Fruit fly (Drosophila melanogaster) whole organism, pupa: Measurements from ENCODE around the gene JIL-1.

ENCODE experiments used
- CG10348 ChIP-seq: fragments of 200-800 bp; sonication (Bioruptor generic); IDR thresholded peaks from 2 replicates; pipeline ENCODE4 v1.3.6; 2022; ENCODE audit warnings: missing biosample characterization, missing genetic modification characterization
- CG12605 ChIP-seq: fragments of 200-800 bp; sonication (Bioruptor generic); IDR thresholded peaks from 2 replicates; pipeline ENCODE4 v1.3.6; 2022; ENCODE audit warnings: missing biosample characterization, missing genetic modification characterization
- CG13204 ChIP-seq: fragments of 200-800 bp; sonication (Bioruptor generic); optimal IDR thresholded peaks from 2 replicates; lab custom pipeline; 2018; ENCODE audit warnings: missing biosample characterization, mild to moderate bottlenecking, missing genetic modification characterization, moderate library complexity
- CG14655 ChIP-seq: fragments of 200-800 bp; sonication (Bioruptor generic); optimal IDR thresholded peaks from 3 replicates; lab custom pipeline; 2017; ENCODE audit warnings: mild to moderate bottlenecking, missing biosample characterization, missing genetic modification reagents, missing genetic modification characterization
- CG15710 ChIP-seq: fragments of 200-800 bp; sonication (Bioruptor generic); optimal IDR thresholded peaks from 2 replicates; lab custom pipeline; 2018; ENCODE audit warnings: missing biosample characterization, mild to moderate bottlenecking, missing genetic modification characterization, moderate library complexity
- CG17806 ChIP-seq: fragments of 200-800 bp; sonication (Bioruptor generic); optimal IDR thresholded peaks from 2 replicates; lab custom pipeline; 2018; ENCODE audit warnings: missing biosample characterization, mild to moderate bottlenecking, missing genetic modification characterization, moderate library complexity
- CG32121 ChIP-seq: fragments of 200-800 bp; sonication (Bioruptor generic); IDR thresholded peaks from 2 replicates; pipeline ENCODE4 v1.3.6; 2022; ENCODE audit warnings: missing biosample characterization, missing genetic modification characterization
- CG34367 ChIP-seq: fragments of 200-800 bp; sonication (Bioruptor generic); optimal IDR thresholded peaks from 2 replicates; lab custom pipeline; 2018; ENCODE audit warnings: missing biosample characterization, mild to moderate bottlenecking, missing genetic modification characterization
- CG4496 ChIP-seq: fragments of 200-800 bp; sonication (Bioruptor generic); IDR thresholded peaks from 3 replicates; pipeline ENCODE4 v1.3.6; 2022; ENCODE audit warnings: missing biosample characterization, missing genetic modification characterization
- CG8159 ChIP-seq: fragments of 200-800 bp; sonication (Bioruptor generic); optimal IDR thresholded peaks from 3 replicates; lab custom pipeline; 2018; ENCODE audit warnings: missing biosample characterization, mild to moderate bottlenecking, missing genetic modification characterization, moderate library complexity
- CG8301 ChIP-seq: fragments of 200-800 bp; sonication (Bioruptor generic); optimal IDR thresholded peaks from 2 replicates; lab custom pipeline; 2018; ENCODE audit warnings: missing biosample characterization, mild to moderate bottlenecking, missing genetic modification characterization
- CG9948 ChIP-seq: fragments of 200-800 bp; sonication (Bioruptor generic); optimal IDR thresholded peaks from 2 replicates; lab custom pipeline; 2018; ENCODE audit warnings: missing biosample characterization, mild to moderate bottlenecking, missing genetic modification characterization, moderate library complexity
- D1 ChIP-seq: fragments of 200-800 bp; sonication (Bioruptor generic); optimal IDR thresholded peaks from 2 replicates; lab custom pipeline; 2018; ENCODE audit warnings: missing biosample characterization, mild to moderate bottlenecking, missing genetic modification characterization, moderate library complexity
- EcR ChIP-seq: fragments of 200-800 bp; sonication (Bioruptor generic); optimal IDR thresholded peaks from 3 replicates; lab custom pipeline; 2019; ENCODE audit warnings: missing biosample characterization, missing genetic modification characterization, mild to moderate bottlenecking, moderate library complexity, missing genetic modification reagents
- Ets98B ChIP-seq: fragments of 200-800 bp; sonication (Bioruptor generic); IDR thresholded peaks from 2 replicates; pipeline ENCODE4 v1.3.6; 2022; ENCODE audit warnings: missing biosample characterization, missing genetic modification characterization
- Pif1A ChIP-seq: fragments of 200-800 bp; sonication (Bioruptor generic); optimal IDR thresholded peaks from 3 replicates; lab custom pipeline; 2016; ENCODE audit warnings: missing biosample characterization, missing genetic modification characterization
- Pif1B ChIP-seq: fragments of 200-800 bp; sonication (Bioruptor generic); optimal IDR thresholded peaks from 3 replicates; lab custom pipeline; 2016; ENCODE audit warnings: missing biosample characterization, missing genetic modification characterization
- Snoo ChIP-seq: fragments of 200-800 bp; sonication (Bioruptor generic); optimal IDR thresholded peaks from 3 replicates; lab custom pipeline; 2017; ENCODE audit warnings: missing biosample characterization, mild to moderate bottlenecking, missing genetic modification characterization, inconsistent platforms
- fd96Ca ChIP-seq: fragments of 200-800 bp; sonication (Bioruptor generic); IDR thresholded peaks from 3 replicates; pipeline ENCODE4 v1.3.6; 2022; ENCODE audit warnings: missing biosample characterization, missing genetic modification characterization
- gl ChIP-seq: fragments of 200-800 bp; sonication (Bioruptor generic); optimal IDR thresholded peaks from 2 replicates; lab custom pipeline; 2018; ENCODE audit warnings: missing biosample characterization, mild to moderate bottlenecking, missing genetic modification characterization
- rn ChIP-seq: fragments of 200-800 bp; sonication (Bioruptor generic); IDR thresholded peaks from 2 replicates; pipeline ENCODE4 v1.3.6; 2022; ENCODE audit warnings: missing biosample characterization, missing genetic modification characterization

JIL-1 gene

DNA sequence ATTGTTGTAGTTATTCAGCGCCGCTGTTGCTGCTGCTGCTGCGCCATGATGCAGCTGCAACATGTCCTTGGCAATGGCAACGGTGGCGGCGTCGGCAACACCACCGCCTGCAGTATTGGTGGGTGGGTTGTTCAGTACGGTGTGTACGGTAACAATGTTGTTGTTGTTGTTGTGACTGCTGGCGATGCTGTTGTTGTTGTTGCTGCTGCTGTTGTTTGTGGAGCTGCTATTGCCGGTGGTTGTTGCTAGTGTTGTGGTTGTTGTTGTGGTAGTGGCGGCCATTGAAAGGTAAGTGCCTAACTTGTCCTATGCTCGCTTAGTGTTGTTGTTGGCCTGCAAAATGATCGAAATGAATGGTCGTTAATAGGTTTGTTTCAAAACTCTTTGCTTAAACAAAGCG lies 24.7 kb upstream of the JIL-1 start:
- no peak for TF ChIP-seq gl
- TF ChIP-seq D1 (tag; lab: Kevin White, UChicago) = no peak
- TF ChIP-seq CG8301 (tag; lab: Kevin White, UChicago) = no peak
- no peak for TF ChIP-seq Snoo
- no peak for TF ChIP-seq CG15710 (tag; lab: Kevin White, UChicago)
- TF ChIP-seq CG12605 (GFP tag; lab: Robert Waterston, UW) = no peak
- no peak for TF ChIP-seq Pif1B (GFP tag; lab: Kevin White, UChicago)
- no peak for TF ChIP-seq CG10348
- no peak for TF ChIP-seq CG13204

DNA sequence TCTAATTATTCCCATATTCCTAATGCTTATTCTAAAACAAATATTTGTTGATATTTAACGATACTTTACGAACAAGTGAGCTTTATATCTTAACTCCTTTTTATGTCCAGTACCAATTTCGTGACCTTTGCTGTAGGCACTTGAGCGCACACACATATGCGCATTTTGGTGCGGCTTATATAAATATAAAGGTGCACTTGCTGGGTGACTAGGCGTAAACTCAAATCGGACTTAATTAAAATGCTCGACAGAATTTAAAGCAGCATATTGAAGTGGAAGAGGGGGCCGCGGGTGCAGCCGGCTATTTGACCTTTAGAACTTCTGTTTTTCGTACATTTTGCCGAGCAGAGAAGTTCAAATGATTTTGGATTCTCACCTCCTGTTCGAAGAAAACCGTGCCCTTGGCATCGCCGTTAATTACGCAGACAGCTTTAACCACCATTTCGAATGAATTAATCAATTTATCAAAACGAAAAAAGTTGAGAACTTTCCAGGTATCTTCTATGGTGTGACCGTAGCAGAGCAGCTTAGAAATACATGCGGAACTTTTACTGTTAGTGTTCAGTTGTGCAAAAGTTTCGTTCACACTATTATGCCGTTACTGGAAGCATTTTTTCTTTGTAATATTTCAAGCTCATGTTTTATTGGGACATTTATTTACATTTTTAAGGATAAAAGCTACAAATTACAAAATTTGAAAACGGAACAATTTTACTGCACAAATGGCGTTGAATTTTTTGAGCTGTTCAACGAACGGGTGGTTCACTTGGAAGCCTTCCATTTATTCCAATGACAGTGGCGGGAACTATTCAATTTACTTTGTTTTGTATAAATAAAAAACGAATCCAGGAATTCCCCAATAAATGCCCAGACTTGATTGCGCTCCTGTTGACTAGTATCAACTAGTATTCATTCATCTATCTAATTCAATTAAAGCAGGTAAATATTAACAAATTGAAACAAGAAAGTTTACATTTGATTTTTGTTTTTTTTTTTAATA lies 20.5 kb upstream of the JIL-1 start, which contains the start of gene Sod1:
Gene Sod1 (minus strand): TSS at position 543 of the 1,000 bp plus-strand sequence.
- TF ChIP-seq Pif1A (GFP tag; lab: Kevin White, UChicago) (peak; percentile 74), gl (peak; percentile 76), CG10348 (no peak), CG15710 (tag; lab: Kevin White, UChicago) (peak; percentile 41), Ets98B (GFP tag; lab: Robert Waterston, UW) (peak; percentile 58; the same call in 1 of the 2 replicates), CG14655 (GFP tag; lab: Kevin White, UChicago) (no peak), CG8159 (tag; lab: Kevin White, UChicago) (peak; percentile 41), fd96Ca (GFP tag; lab: Robert Waterston, UW) (no peak), CG13204 (no peak), Snoo (peak; percentile 65), D1 (tag; lab: Kevin White, UChicago) (no peak), CG4496 (peak; percentile 62; the same call in 1 of the 3 replicates), EcR (GFP tag; lab: Kevin White, UChicago) (peak; percentile 78), Pif1B (GFP tag; lab: Kevin White, UChicago) (peak; percentile 51), CG34367 (tag; lab: Kevin White, UChicago) (peak; percentile 53), CG12605 (GFP tag; lab: Robert Waterston, UW) (peak; percentile 63), CG9948 (tag; lab: Kevin White, UChicago) (no peak), CG8301 (tag; lab: Kevin White, UChicago) (peak; percentile 46), CG32121 (GFP tag; lab: Robert Waterston, UW) (no peak), CG17806 (tag; lab: Kevin White, UChicago) (no peak), rn (GFP tag; lab: Robert Waterston, UW) (no peak)

DNA sequence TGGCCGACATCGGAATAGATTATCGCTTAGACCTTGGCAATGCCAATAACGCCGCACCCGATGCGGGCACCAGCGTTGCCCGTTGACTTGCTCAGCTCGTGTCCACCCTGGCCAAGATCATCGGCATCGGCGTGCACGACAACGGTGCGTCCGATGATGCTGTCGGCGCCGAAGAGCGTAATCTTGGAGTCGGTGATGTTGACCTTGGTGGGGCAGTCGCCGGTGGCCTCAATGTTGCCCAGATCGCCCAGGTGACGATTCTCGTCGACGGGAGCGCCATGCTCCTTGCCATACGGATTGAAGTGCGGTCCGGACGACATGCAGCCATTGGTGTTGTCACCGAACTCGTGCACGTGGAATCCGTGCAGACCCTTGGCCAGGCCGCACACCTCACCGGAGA lies 19.4 kb upstream of the JIL-1 start:
- TF ChIP-seq CG13204 = no peak
- TF ChIP-seq rn (GFP tag; lab: Robert Waterston, UW) = peak; percentile 46; the same call in 1 of the 2 replicates
- no peak for TF ChIP-seq CG32121 (GFP tag; lab: Robert Waterston, UW)
- no peak for TF ChIP-seq D1 (tag; lab: Kevin White, UChicago)
- no peak for TF ChIP-seq CG14655 (GFP tag; lab: Kevin White, UChicago)
- no peak for TF ChIP-seq Ets98B (GFP tag; lab: Robert Waterston, UW)
- no peak for TF ChIP-seq CG8301 (tag; lab: Kevin White, UChicago)

DNA sequence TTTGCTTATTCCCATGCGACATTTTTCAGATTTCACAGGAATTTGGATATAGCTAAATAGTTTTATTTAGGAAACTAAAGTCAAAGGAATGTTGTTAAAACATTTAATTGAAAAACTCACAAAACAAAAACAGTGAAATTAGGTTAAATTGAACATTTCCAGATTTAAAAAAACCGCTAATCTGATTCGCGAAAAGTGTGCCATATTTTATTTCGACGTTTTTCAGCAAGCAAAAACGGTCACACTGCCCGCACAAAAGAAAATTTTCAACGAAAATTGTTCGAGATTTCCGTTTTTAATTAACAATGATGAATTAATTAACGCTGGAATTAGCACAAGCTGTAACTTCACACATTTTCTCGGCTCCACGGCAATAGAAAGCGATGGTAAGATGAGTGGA lies 16.5 kb upstream of the JIL-1 start, which contains the start of the genes CG34012 and emei:
Gene CG34012 (minus strand): TSS at position 52 of the 400 bp plus-strand sequence.
Gene emei (plus strand): TSS at position 237 of the 400 bp plus-strand sequence.
- TF ChIP-seq CG14655 (GFP tag; lab: Kevin White, UChicago) = no peak

DNA sequence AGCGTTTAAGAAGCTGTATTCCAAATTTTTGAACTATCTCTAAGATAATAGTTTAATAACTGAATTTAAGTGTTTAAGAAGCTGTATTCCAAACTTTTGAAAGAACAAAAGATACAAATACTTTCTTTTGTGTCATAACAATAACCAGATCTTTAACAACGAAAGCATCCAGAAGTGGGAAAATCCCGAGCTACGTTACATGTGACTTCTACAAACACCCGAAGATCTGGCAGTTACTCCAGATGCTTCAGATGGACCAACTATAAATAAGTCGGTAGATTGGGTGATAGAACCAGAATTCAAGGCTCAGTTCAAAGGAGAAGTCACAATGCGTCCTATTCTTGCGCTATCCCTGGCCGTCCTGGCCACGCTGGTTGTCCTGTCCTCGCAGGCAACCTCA lies 14.9 kb upstream of the JIL-1 start, which contains the start of gene CG12522:
Gene CG12522 (plus strand): TSS at position 301 of the 400 bp plus-strand sequence.
- TF ChIP-seq CG15710 (tag; lab: Kevin White, UChicago) (no peak), CG13204 (no peak), D1 (tag; lab: Kevin White, UChicago) (no peak), Snoo (no peak), fd96Ca (GFP tag; lab: Robert Waterston, UW) (no peak), CG12605 (GFP tag; lab: Robert Waterston, UW) (no peak), CG4496 (no peak), Ets98B (GFP tag; lab: Robert Waterston, UW) (no peak), CG14655 (GFP tag; lab: Kevin White, UChicago) (no peak), CG8159 (tag; lab: Kevin White, UChicago) (no peak), Pif1A (GFP tag; lab: Kevin White, UChicago) (no peak), gl (no peak), CG9948 (tag; lab: Kevin White, UChicago) (no peak), CG8301 (tag; lab: Kevin White, UChicago) (no peak)

DNA sequence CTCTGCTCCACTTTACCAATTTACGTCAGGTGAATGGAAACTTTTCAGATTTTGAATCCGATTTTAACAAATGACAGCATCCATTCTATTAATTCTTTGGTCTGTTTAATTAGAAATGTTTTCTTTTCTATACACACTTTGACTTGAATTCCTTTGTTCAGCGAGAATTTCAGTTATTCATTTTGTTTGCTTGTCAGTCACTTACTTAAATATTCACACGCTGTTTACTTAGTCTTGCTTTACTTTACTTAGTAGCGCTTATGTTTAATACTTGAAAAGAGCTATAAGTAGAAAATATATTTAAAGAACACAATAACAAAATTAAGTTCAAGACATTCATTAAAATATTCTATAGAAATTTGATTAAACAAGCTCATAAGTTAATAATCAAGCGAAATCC lies 14.4 kb upstream of the JIL-1 start, which contains the start of gene CG32073:
Gene CG32073 (minus strand): TSS at position 151 of the 400 bp plus-strand sequence.
- no peak for TF ChIP-seq Pif1A (GFP tag; lab: Kevin White, UChicago)
- TF ChIP-seq CG14655 (GFP tag; lab: Kevin White, UChicago) = no peak
- no peak for TF ChIP-seq CG32121 (GFP tag; lab: Robert Waterston, UW)
- no peak for TF ChIP-seq Pif1B (GFP tag; lab: Kevin White, UChicago)
- TF ChIP-seq CG17806 (tag; lab: Kevin White, UChicago) = no peak
- no peak for TF ChIP-seq rn (GFP tag; lab: Robert Waterston, UW)
- TF ChIP-seq Ets98B (GFP tag; lab: Robert Waterston, UW) = no peak
- no peak for TF ChIP-seq fd96Ca (GFP tag; lab: Robert Waterston, UW)
- TF ChIP-seq CG34367 (tag; lab: Kevin White, UChicago) = no peak
- TF ChIP-seq CG13204 = no peak
- no peak for TF ChIP-seq CG4496
- no peak for TF ChIP-seq EcR (GFP tag; lab: Kevin White, UChicago)
- TF ChIP-seq D1 (tag; lab: Kevin White, UChicago) = no peak
- no peak for TF ChIP-seq CG8301 (tag; lab: Kevin White, UChicago)
- TF ChIP-seq CG10348 = no peak
